Worm (Caenorhabditis elegans): ENCODE data around the gene F54C9.7.

The F54C9.7 gene

ce11 chrII:8602337-8602944, 29.3 kb downstream of the F54C9.7 start, which contains the start of the genes cpf-1 and rpl-26 (continued):
- no peak for TF ChIP-seq R02D3.7 (tag; optimal IDR thresholded peaks at IDR 0.05)
- TF ChIP-seq mdl-1 (tag; optimal IDR thresholded peaks at IDR 0.05) = no peak
- no peak for TF ChIP-seq fkh-2 (tag; optimal IDR thresholded peaks at IDR 0.05)
- TF ChIP-seq nhr-28 (tag; optimal IDR thresholded peaks at IDR 0.05) = no peak
- TF ChIP-seq nhr-76 (tag; optimal IDR thresholded peaks at IDR 0.05) = no peak
- TF ChIP-seq egl-5 (tag; optimal IDR thresholded peaks at IDR 0.05) = peak; percentile 62
- no peak for TF ChIP-seq aly-2 (tag; optimal IDR thresholded peaks at IDR 0.05)
- no peak for TF ChIP-seq ceh-28 (tag; optimal IDR thresholded peaks at IDR 0.05)

ce11 chrII:8603567-8604359, 30.6 kb downstream of the F54C9.7 start, which contains the start of gene suf-1:
Gene suf-1 (plus strand): TSS chrII:8603846.
- TF ChIP-seq ztf-4 (tag; optimal IDR thresholded peaks at IDR 0.05) = no peak
- no peak for TF ChIP-seq aly-2 (tag; optimal IDR thresholded peaks at IDR 0.05)
- no peak for TF ChIP-seq unc-39 (tag; optimal IDR thresholded peaks at IDR 0.05)
- no peak for TF ChIP-seq nhr-28 (tag; optimal IDR thresholded peaks at IDR 0.05)
- no peak for TF ChIP-seq unc-62 (GFP tag; optimal IDR thresholded peaks at IDR 0.05)
- no peak for TF ChIP-seq nhr-43 (tag; optimal IDR thresholded peaks at IDR 0.05; ENCODE audit: poor library complexity, severe bottlenecking)
- TF ChIP-seq lin-15B (tag; optimal IDR thresholded peaks at IDR 0.05) = no peak
- peak; percentile 24 for TF ChIP-seq elt-2 (tag; optimal IDR thresholded peaks at IDR 0.05)
- TF ChIP-seq ceh-16 (tag; optimal IDR thresholded peaks at IDR 0.05) = no peak
- TF ChIP-seq lsy-12 (tag; optimal IDR thresholded peaks at IDR 0.05) = peak; percentile 11
- TF ChIP-seq ama-1 (optimal IDR thresholded peaks at IDR 0.05) = peak; percentile 30
- TF ChIP-seq nhr-12 (tag; optimal IDR thresholded peaks at IDR 0.05) = no peak
- TF ChIP-seq lin-39 (tag; optimal IDR thresholded peaks at IDR 0.05) = no peak
- no peak for TF ChIP-seq pqm-1 (tag; optimal IDR thresholded peaks at IDR 0.05)
- no peak for TF ChIP-seq nhr-237 (tag; optimal IDR thresholded peaks at IDR 0.05)
- TF ChIP-seq fos-1 (tag; optimal IDR thresholded peaks at IDR 0.05) = no peak
- TF ChIP-seq nhr-11 (tag; optimal IDR thresholded peaks at IDR 0.05) = no peak
- peak; percentile 18 for TF ChIP-seq nhr-76 (tag; optimal IDR thresholded peaks at IDR 0.05)
- TF ChIP-seq ztf-11 (tag; optimal IDR thresholded peaks at IDR 0.05) = no peak
- TF ChIP-seq tbx-2 (tag; optimal IDR thresholded peaks at IDR 0.05) = no peak
- TF ChIP-seq ceh-82 (tag; optimal IDR thresholded peaks at IDR 0.05) = peak; percentile 22
- no peak for TF ChIP-seq mml-1 (tag; optimal IDR thresholded peaks at IDR 0.05)
- TF ChIP-seq fkh-2 (tag; optimal IDR thresholded peaks at IDR 0.05) = no peak
- TF ChIP-seq jun-1 (tag; optimal IDR thresholded peaks at IDR 0.05) = no peak
- no peak for TF ChIP-seq nhr-77 (tag; optimal IDR thresholded peaks at IDR 0.05)

DNA sequence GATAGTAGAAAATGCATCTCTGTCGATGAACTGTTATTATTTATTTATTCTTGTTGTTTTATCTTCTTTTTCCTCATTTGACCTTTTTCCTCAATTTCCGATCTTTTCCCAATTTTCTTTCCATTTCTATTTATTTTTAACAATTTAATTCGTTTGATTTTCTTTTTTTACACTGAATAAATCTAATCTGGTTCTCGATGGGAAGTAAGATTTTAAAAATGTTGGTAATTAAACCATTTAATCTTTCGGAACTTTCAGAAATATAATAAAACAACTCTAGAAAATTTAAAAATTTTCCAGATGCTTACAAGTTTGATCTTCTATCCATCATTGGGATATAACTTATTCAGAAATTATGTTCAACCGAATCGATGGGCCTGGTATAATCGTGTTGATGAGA, 33.4 kb downstream of the F54C9.7 start, which contains the start of gene F28C6.8:
F28C6.8 (plus strand) TSS at position 301 of the 400 bp plus-strand sequence.
- TF ChIP-seq hmg-11 (tag; optimal IDR thresholded peaks at IDR 0.05) = no peak

DNA sequence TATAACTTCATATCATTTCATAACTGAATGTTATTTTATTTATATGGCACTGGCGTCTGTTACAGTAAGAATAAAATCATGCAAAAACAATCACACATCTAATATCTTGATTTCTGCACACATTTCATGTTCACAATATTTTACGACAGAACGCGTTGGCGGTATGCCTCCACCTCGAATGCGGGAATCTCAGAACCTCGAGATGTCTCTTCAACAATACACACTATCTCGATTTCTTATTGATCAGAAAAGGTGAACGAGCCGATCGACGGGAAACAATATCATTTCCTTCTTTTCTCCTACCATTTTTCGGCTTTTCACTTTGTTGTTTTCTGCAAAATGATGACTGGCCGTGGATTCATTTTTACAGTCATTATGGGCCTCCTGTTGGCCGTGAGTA, 34.5 kb downstream of the F54C9.7 start, which contains the start of gene F28C6.10:
F28C6.10 (plus strand) TSS at position 301 of the 400 bp plus-strand sequence.
- no peak for TF ChIP-seq fkh-10 (GFP tag; optimal IDR thresholded peaks at IDR 0.05)
- no peak for TF ChIP-seq nhr-43 (tag; optimal IDR thresholded peaks at IDR 0.05; ENCODE audit: poor library complexity, severe bottlenecking)
- no peak for TF ChIP-seq nhr-76 (tag; optimal IDR thresholded peaks at IDR 0.05)
- no peak for TF ChIP-seq ztf-4 (tag; optimal IDR thresholded peaks at IDR 0.05)
- TF ChIP-seq unc-39 (tag; optimal IDR thresholded peaks at IDR 0.05) = no peak
- no peak for TF ChIP-seq nhr-11 (tag; optimal IDR thresholded peaks at IDR 0.05)
- TF ChIP-seq ceh-16 (tag; optimal IDR thresholded peaks at IDR 0.05) = no peak
- TF ChIP-seq elt-3 (tag; optimal IDR thresholded peaks at IDR 0.05) = no peak
- TF ChIP-seq hmg-11 (tag; optimal IDR thresholded peaks at IDR 0.05) = no peak
- no peak for TF ChIP-seq ama-1 (optimal IDR thresholded peaks at IDR 0.05)
- TF ChIP-seq skn-1 (tag; optimal IDR thresholded peaks at IDR 0.05) = no peak
- TF ChIP-seq ceh-28 (tag; optimal IDR thresholded peaks at IDR 0.05) = no peak
- no peak for TF ChIP-seq zag-1 (tag; optimal IDR thresholded peaks at IDR 0.05)
- no peak for TF ChIP-seq aly-2 (tag; optimal IDR thresholded peaks at IDR 0.05)
- no peak for TF ChIP-seq ztf-11 (tag; optimal IDR thresholded peaks at IDR 0.05)

All from whole organism, L3 larva.